Fruit fly (Drosophila melanogaster) Kc167 (cell line): ENCODE measurements around the gene Ppm1.

Source experiments
- h ChIP-seq: fragments of >200 bp; optimal IDR thresholded peaks from 3 replicates; lab custom pipeline; 2018; ENCODE audit warnings: missing external identifiers
- ttk ChIP-seq: sonication (Bioruptor generic); optimal IDR thresholded peaks from 2 replicates; lab custom pipeline; 2017; ENCODE audit warnings: missing external identifiers

DNA sequence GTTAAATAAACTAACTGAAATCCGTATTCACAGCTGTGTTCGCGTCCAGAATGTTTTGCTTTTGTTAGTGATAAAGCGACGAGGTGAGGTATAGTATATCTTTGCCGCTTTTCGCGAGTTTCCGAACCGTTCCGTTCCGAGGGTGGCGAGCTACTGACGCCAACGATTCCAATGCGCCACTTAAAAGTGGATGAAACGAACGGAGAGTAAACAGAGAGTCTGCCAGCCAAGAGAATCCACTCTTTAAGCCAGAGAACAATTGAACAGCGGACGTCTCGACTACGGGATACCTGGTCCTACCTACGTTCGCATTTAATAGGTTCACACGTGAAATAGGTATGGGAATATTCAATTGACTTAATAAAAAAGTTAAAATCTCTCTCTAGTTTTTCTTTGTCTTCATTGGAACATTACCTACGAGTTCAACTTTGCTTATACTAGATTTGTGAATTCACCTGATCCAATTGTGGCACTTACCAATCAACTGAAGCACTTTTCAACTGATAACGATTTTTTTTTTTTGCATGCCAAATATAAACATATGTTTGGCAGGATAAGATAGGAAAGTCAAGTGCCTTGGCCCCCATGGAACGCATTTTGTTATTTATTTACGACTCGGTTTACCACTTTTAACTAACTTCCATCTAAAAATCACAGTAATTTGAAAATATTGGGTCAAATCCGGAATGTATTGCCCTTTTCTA lies 22.9 kb downstream of the Ppm1 start, which contains the start of gene CG13893:
- TF ChIP-seq ttk (lab: Kevin White, UChicago) (no peak), h (lab: Kevin White, UChicago) (no peak)
